Fruit fly (Drosophila melanogaster): Measurements from ENCODE around the gene Argk2.

dm6 chr3L:9044896-9045295 lies 2.3 kb upstream of the Argk2 start:
- TF ChIP-seq psq (optimal IDR thresholded peaks at IDR 0.05): no peak
- no peak for TF ChIP-seq h (optimal IDR thresholded peaks at IDR 0.05)
- no peak for TF ChIP-seq Myc (optimal IDR thresholded peaks at IDR 0.05)
- TF ChIP-seq ttk (optimal IDR thresholded peaks at IDR 0.05): no peak

All from Kc167 (cell line).